Worm (Caenorhabditis elegans) whole organism, late embryonic: Measurements from ENCODE around the gene T05B11.4.

Source experiments
- Y22D7AL.16 ChIP-seq: sonication (generic microtip); optimal IDR thresholded peaks from 2 replicates; lab custom pipeline; 2016; ENCODE audit warnings: missing genetic modification characterization, missing compliant biosample characterization
- ama-1 ChIP-seq: fragments of 150-350 bp; optimal IDR thresholded peaks from 2 replicates; lab custom pipeline; 2014
- ceh-48 ChIP-seq: sonication (generic microtip); optimal IDR thresholded peaks from 2 replicates; lab custom pipeline; 2016; ENCODE audit warnings: missing genetic modification characterization, inconsistent platforms, missing compliant biosample characterization
- ceh-9 ChIP-seq: sonication (generic microtip); optimal IDR thresholded peaks from 2 replicates; lab custom pipeline; 2016; ENCODE audit warnings: mild to moderate bottlenecking, missing genetic modification characterization, inconsistent platforms, missing compliant biosample characterization
- dve-1 ChIP-seq: sonication (generic microtip); optimal IDR thresholded peaks from 2 replicates; lab custom pipeline; 2017; ENCODE audit warnings: antibody characterized with exemption, mild to moderate bottlenecking, missing genetic modification characterization, missing compliant biosample characterization
- fkh-10 ChIP-seq: fragments of 150-350 bp; optimal IDR thresholded peaks from 2 replicates; lab custom pipeline; 2014; ENCODE audit warnings: missing biosample characterization, missing genetic modification reagents, missing genetic modification characterization
- hlh-30 ChIP-seq: sonication (generic microtip); optimal IDR thresholded peaks from 2 replicates; lab custom pipeline; 2017; ENCODE audit warnings: antibody characterized with exemption, missing genetic modification characterization, missing compliant biosample characterization; ENCODE audit not compliant: insufficient read depth
- madf-2 ChIP-seq: sonication (generic microtip); optimal IDR thresholded peaks from 2 replicates; lab custom pipeline; 2017; ENCODE audit warnings: missing genetic modification characterization, missing compliant biosample characterization
- nfya-1 ChIP-seq: sonication (generic microtip); optimal IDR thresholded peaks from 2 replicates; lab custom pipeline; 2017; ENCODE audit warnings: missing genetic modification characterization, mild to moderate bottlenecking, missing compliant biosample characterization, antibody characterized with exemption, moderate library complexity
- pag-3 ChIP-seq: sonication (generic microtip); optimal IDR thresholded peaks from 2 replicates; lab custom pipeline; 2016; ENCODE audit warnings: missing compliant biosample characterization, missing genetic modification characterization, borderline replicate concordance
- rnt-1 ChIP-seq: sonication (generic microtip); optimal IDR thresholded peaks from 2 replicates; lab custom pipeline; 2016; ENCODE audit warnings: missing genetic modification characterization, missing compliant biosample characterization
- sox-4 ChIP-seq: sonication (generic microtip); optimal IDR thresholded peaks from 2 replicates; lab custom pipeline; 2017; ENCODE audit warnings: mild to moderate bottlenecking, missing genetic modification characterization, inconsistent platforms, missing compliant biosample characterization
- zip-5 ChIP-seq: sonication (generic microtip); optimal IDR thresholded peaks from 2 replicates; lab custom pipeline; 2016; ENCODE audit warnings: missing genetic modification characterization, missing compliant biosample characterization

DNA sequence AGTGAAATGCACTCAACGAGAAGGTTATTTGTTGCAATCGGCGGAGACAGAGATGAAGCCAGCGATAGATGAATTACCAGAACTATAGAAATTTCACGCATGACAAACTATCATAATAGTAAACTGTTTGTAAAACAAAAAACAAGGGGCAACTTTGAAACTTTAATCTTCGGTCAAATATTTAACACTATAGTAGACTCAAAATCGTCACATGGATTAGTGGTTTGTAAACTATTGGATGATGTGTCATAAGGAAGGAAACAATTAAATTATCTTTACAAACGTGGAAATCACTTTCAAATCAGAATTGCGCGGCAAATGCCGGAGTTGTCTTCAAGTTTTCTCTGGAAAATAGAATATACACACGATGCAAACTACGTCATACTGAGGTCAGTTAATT is 36.8 kb downstream of the T05B11.4 start, which contains the start of gene ZK105.5:
- TF ChIP-seq ceh-9 (no peak), pag-3 (tag; lab: Kevin White, UChicago) (no peak), rnt-1 (tag; lab: Kevin White, UChicago) (no peak), nfya-1 (tag; lab: Kevin White, UChicago) (no peak), madf-2 (no peak), sox-4 (no peak), Y22D7AL.16 (tag; lab: Kevin White, UChicago) (no peak), dve-1 (tag; lab: Kevin White, UChicago) (no peak), ceh-48 (no peak), fkh-10 (GFP tag; lab: Kevin White, UChicago) (no peak), ama-1 (lab: Kevin White, UChicago) (no peak), zip-5 (tag; lab: Kevin White, UChicago) (no peak), hlh-30 (tag; lab: Kevin White, UChicago) (no peak)
